Fruit fly (Drosophila melanogaster): Measurements from ENCODE around the gene Dcr-1.

Dcr-1 gene

DNA sequence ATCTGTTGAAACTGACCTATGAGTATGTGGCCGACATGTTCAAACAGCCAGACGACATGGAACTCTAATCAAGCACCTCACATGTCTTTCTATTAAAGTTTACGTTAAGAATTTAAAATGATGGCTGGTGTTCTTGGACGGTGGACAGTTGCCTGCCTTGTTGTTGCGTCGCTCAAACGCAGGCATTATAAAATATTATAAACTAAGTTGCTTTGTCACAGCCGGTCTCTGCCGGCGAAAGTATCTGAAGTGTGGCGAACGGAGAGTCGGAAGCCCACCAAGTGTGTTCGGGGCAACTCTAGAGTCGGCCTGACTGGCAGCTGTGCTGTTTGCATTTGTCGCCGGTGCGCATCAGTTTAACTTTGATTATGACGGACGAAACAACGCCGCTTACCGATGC is 46.2 kb downstream of the Dcr-1 start, which contains the start of gene cd:
TSS of gene cd (plus strand) at position 301 of the 400 bp plus-strand sequence.
- no peak for TF ChIP-seq CG6654 (GFP tag; optimal IDR thresholded peaks at IDR 0.05)
- TF ChIP-seq Hr51 (GFP tag; optimal IDR thresholded peaks at IDR 0.05), result no peak
- no peak for TF ChIP-seq nau (GFP tag; optimal IDR thresholded peaks at IDR 0.05)
- TF ChIP-seq CG9437 (GFP tag; optimal IDR thresholded peaks at IDR 0.05), result no peak
- no peak for TF ChIP-seq Dbx (GFP tag; IDR thresholded peaks at IDR 0.05)
- TF ChIP-seq CG14860 (GFP tag; IDR thresholded peaks at IDR 0.05; ENCODE audit: partially characterized antibody), result no peak
- TF ChIP-seq CG10267 (tag; optimal IDR thresholded peaks at IDR 0.05), result no peak
- no peak for TF ChIP-seq YL-1 (GFP tag; optimal IDR thresholded peaks at IDR 0.05)
- no peak for TF ChIP-seq kah (GFP tag; optimal IDR thresholded peaks at IDR 0.05)
- no peak for TF ChIP-seq CG13624 (GFP tag; optimal IDR thresholded peaks at IDR 0.05)

DNA sequence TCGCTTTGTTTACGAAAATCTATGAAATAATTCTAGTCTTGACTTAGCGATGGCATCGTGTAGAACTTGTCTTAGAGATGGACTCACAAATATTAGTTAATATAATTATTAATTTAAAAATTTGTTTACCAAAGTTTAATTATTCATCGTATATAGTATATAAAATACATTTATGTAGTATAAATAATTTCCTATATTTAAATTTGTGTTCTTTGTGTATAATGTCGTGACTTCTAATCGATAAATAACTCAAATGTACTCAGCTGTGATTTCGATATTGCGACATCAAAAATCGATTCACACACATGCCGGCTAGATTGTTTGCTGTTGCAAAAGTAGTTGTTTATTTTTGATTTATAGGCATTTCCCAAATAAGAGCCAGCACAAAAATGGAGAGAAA is 50.6 kb downstream of the Dcr-1 start, which contains the start of the genes wfs1 and Nup133:
TSS of gene wfs1 (minus strand) at position 70 of the 400 bp plus-strand sequence.
TSS of gene Nup133 (plus strand) at position 297 of the 400 bp plus-strand sequence.
- TF ChIP-seq ttk (GFP tag; IDR thresholded peaks at IDR 0.05), result peak; percentile 53
- peak; percentile 84 for TF ChIP-seq Doc3 (GFP tag; IDR thresholded peaks at IDR 0.05; ENCODE audit: partially characterized antibody)
- 0 out of 2 replicates have a peak, but pooled peaks have one; percentile 40 for TF ChIP-seq NFAT (GFP tag; IDR thresholded peaks at IDR 0.05)
- TF ChIP-seq Dek (tag; optimal IDR thresholded peaks at IDR 0.05), result peak; percentile 71
- no peak for TF ChIP-seq vfl (GFP tag; optimal IDR thresholded peaks at IDR 0.05)
- TF ChIP-seq sens-2 (GFP tag; IDR thresholded peaks at IDR 0.05), result no peak
- TF ChIP-seq CG2678 (tag; optimal IDR thresholded peaks at IDR 0.05), result peak; percentile 88
- TF ChIP-seq HHEX (GFP tag; optimal IDR thresholded peaks at IDR 0.05), result peak; percentile 49
- peak; percentile 61 for TF ChIP-seq Nf-YB (GFP tag; optimal IDR thresholded peaks at IDR 0.05)
- no peak for TF ChIP-seq en (GFP tag; optimal IDR thresholded peaks at IDR 0.05)
- TF ChIP-seq slp2 (GFP tag; optimal IDR thresholded peaks at IDR 0.05), result no peak
- no peak for TF ChIP-seq gfzf (GFP tag; optimal IDR thresholded peaks at IDR 0.05)
- peak; percentile 80 for TF ChIP-seq tap (tag; optimal IDR thresholded peaks at IDR 0.05)
- TF ChIP-seq shn (GFP tag; optimal IDR thresholded peaks at IDR 0.05), result no peak
- no peak for TF ChIP-seq luna (GFP tag; optimal IDR thresholded peaks at IDR 0.05)
- TF ChIP-seq Dbx (GFP tag; IDR thresholded peaks at IDR 0.05), result peak; percentile 76
- TF ChIP-seq klu (GFP tag; IDR thresholded peaks at IDR 0.05), result peak; percentile 19; the same call in 1 of the 2 replicates
- TF ChIP-seq CG16779 (GFP tag; IDR thresholded peaks at IDR 0.05), result no peak
- no peak for TF ChIP-seq CG6175 (GFP tag; IDR thresholded peaks at IDR 0.05)
- TF ChIP-seq slou (GFP tag; optimal IDR thresholded peaks at IDR 0.05), result no peak
- TF ChIP-seq CG14667 (GFP tag; IDR thresholded peaks at IDR 0.05), result 0 out of 2 replicates have a peak, but pooled peaks have one; percentile 7
- TF ChIP-seq gce (GFP tag; IDR thresholded peaks at IDR 0.05), result no peak
- TF ChIP-seq tll (GFP tag; optimal IDR thresholded peaks at IDR 0.05), result peak in 1 of 2 experiments; percentile 43
- no peak for TF ChIP-seq mirr (GFP tag; optimal IDR thresholded peaks at IDR 0.05)
- peak; percentile 86 for TF ChIP-seq CG9727 (GFP tag; optimal IDR thresholded peaks at IDR 0.05)
- no peak for TF ChIP-seq pros (GFP tag; optimal IDR thresholded peaks at IDR 0.05)
- TF ChIP-seq CG3838 (GFP tag; optimal IDR thresholded peaks at IDR 0.05), result no peak
- no peak for TF ChIP-seq CG30431 (GFP tag; optimal IDR thresholded peaks at IDR 0.05)
- peak; percentile 83 for TF ChIP-seq CG10979 (tag; optimal IDR thresholded peaks at IDR 0.05)
- TF ChIP-seq CG6813 (GFP tag; optimal IDR thresholded peaks at IDR 0.05), result peak; percentile 31
- peak; percentile 64 for TF ChIP-seq sens (GFP tag)
- TF ChIP-seq MTF-1 (GFP tag; optimal IDR thresholded peaks at IDR 0.05; ENCODE audit: borderline replicate concordance), result no peak
- TF ChIP-seq E2f2 (GFP tag; IDR thresholded peaks at IDR 0.05), result peak; percentile 58
- no peak for TF ChIP-seq ERR (GFP tag; optimal IDR thresholded peaks at IDR 0.05)
- no peak for TF ChIP-seq grn (GFP tag; optimal IDR thresholded peaks at IDR 0.05)
- peak; percentile 97 for TF ChIP-seq CG31441 (GFP tag; IDR thresholded peaks at IDR 0.05)
- peak; percentile 58 for TF ChIP-seq nerfin-2 (GFP tag; IDR thresholded peaks at IDR 0.05; ENCODE audit: partially characterized antibody)
- no peak for TF ChIP-seq NK7.1 (GFP tag; optimal IDR thresholded peaks at IDR 0.05)
- no peak for TF ChIP-seq gcm (GFP tag; optimal IDR thresholded peaks at IDR 0.05)
- no peak for TF ChIP-seq Atf3 (GFP tag; optimal IDR thresholded peaks at IDR 0.05)
